Fruit fly (Drosophila melanogaster) whole organism, wandering third instar larva: Measurements from ENCODE around the gene CG32086.

ENCODE experiments used
- CG32264 ChIP-seq: fragments of 200-800 bp; sonication (Bioruptor generic); optimal IDR thresholded peaks from 2 replicates; lab custom pipeline; 2016; ENCODE audit warnings: missing biosample characterization, missing genetic modification characterization
- CG9705 ChIP-seq: fragments of 200-800 bp; sonication (Bioruptor generic); optimal IDR thresholded peaks from 2 replicates; lab custom pipeline; 2018; ENCODE audit warnings: missing biosample characterization, mild to moderate bottlenecking, missing genetic modification characterization
- CrebA ChIP-seq: fragments of 200-800 bp; sonication (Bioruptor generic); optimal IDR thresholded peaks from 2 replicates; lab custom pipeline; 2016; ENCODE audit warnings: missing biosample characterization, mild to moderate bottlenecking, missing genetic modification characterization, borderline replicate concordance
- Dfd ChIP-seq: fragments of >200 bp; optimal IDR thresholded peaks from 2 replicates; lab custom pipeline; 2017; ENCODE audit warnings: missing biosample characterization, missing genetic modification characterization
- Dif ChIP-seq: fragments of 200-275, 200-300 bp; sonication (Bioruptor generic); optimal IDR thresholded peaks from 2 replicates; lab custom pipeline; 2018; ENCODE audit warnings: missing biosample characterization, missing genetic modification characterization; ENCODE audit not compliant: partially characterized antibody
- GATAd ChIP-seq: sonication (Bioruptor generic); optimal IDR thresholded peaks from 2 replicates; lab custom pipeline; 2016; ENCODE audit warnings: missing biosample characterization, missing genetic modification characterization
- HLH106 ChIP-seq: fragments of 200-800 bp; optimal IDR thresholded peaks from 3 replicates; lab custom pipeline; 2019; ENCODE audit warnings: missing biosample characterization, mild to moderate bottlenecking, missing genetic modification characterization, moderate library complexity
- Hnf4 ChIP-seq: fragments of 200-800 bp; sonication (Bioruptor generic); optimal IDR thresholded peaks from 2 replicates; lab custom pipeline; 2016; ENCODE audit warnings: missing biosample characterization, mild to moderate bottlenecking, missing genetic modification characterization
- Hr78 ChIP-seq: fragments of >200 bp; optimal IDR thresholded peaks from 2 replicates; lab custom pipeline; 2017; ENCODE audit warnings: missing biosample characterization, missing genetic modification characterization
- Hr83 ChIP-seq: fragments of 200-300 bp; sonication (Bioruptor generic); optimal IDR thresholded peaks from 2 replicates; lab custom pipeline; 2016; ENCODE audit warnings: missing biosample characterization, mild to moderate bottlenecking, missing genetic modification characterization, moderate library complexity; ENCODE audit not compliant: poor library complexity, severe bottlenecking
- Jra ChIP-seq: sonication (Bioruptor generic); optimal IDR thresholded peaks from 2 replicates; lab custom pipeline; 2016; ENCODE audit warnings: missing biosample characterization, missing genetic modification characterization
- Mio ChIP-seq: sonication (Bioruptor generic); optimal IDR thresholded peaks from 2 replicates; lab custom pipeline; 2016; ENCODE audit warnings: missing biosample characterization, missing genetic modification characterization
- N ChIP-seq: fragments of >200 bp; optimal IDR thresholded peaks from 2 replicates; lab custom pipeline; 2018; ENCODE audit warnings: missing biosample characterization, missing external identifiers, missing genetic modification characterization
- OdsH ChIP-seq: fragments of 200-800 bp; sonication (Bioruptor generic); optimal IDR thresholded peaks from 2 replicates; lab custom pipeline; 2016; ENCODE audit warnings: missing biosample characterization, mild to moderate bottlenecking, missing genetic modification characterization
- Rel ChIP-seq, 2 experiments: fragments of 200-800 bp; sonication (Bioruptor generic) in 1 of 2; optimal IDR thresholded peaks; 2 replicates in 1 of 2; 3 replicates in 1 of 2; lab custom pipeline; 2016 to 2019; ENCODE audit warnings: mild to moderate bottlenecking in 2 of 2, missing biosample characterization in 2 of 2, missing genetic modification characterization in 2 of 2, moderate library complexity in 1 of 2
- Sp1 ChIP-seq: fragments of 200-800 bp; sonication (Bioruptor generic); optimal IDR thresholded peaks from 3 replicates; lab custom pipeline; 2019; ENCODE audit warnings: missing biosample characterization, mild to moderate bottlenecking, missing genetic modification characterization, moderate library complexity
- Vsx2 ChIP-seq: fragments of 200-300, 225-300 bp; sonication (Bioruptor generic); optimal IDR thresholded peaks from 2 replicates; lab custom pipeline; 2018; ENCODE audit warnings: missing biosample characterization, missing genetic modification characterization; ENCODE audit not compliant: partially characterized antibody
- br ChIP-seq: fragments of 200-800 bp; sonication (Bioruptor generic); optimal IDR thresholded peaks from 2 replicates; lab custom pipeline; 2016; ENCODE audit warnings: missing biosample characterization, missing genetic modification characterization
- brk ChIP-seq: fragments of 200-800 bp; sonication (Bioruptor generic); optimal IDR thresholded peaks from 2 replicates; lab custom pipeline; 2016; ENCODE audit warnings: missing biosample characterization, mild to moderate bottlenecking, missing genetic modification characterization
- dl ChIP-seq, 2 experiments: fragments of 175-275, 200-275 bp in 1 of 2; fragments of 200-275 bp in 1 of 2; sonication (Bioruptor generic); optimal IDR thresholded peaks; lab custom pipeline; 2018; ENCODE audit warnings: mild to moderate bottlenecking in 2 of 2, missing biosample characterization in 2 of 2, missing genetic modification characterization in 2 of 2, moderate library complexity in 2 of 2; ENCODE audit not compliant: partially characterized antibody in 2 of 2, insufficient read depth in 1 of 2
- dmrt93B ChIP-seq: fragments of 200-800 bp; sonication (Bioruptor generic); optimal IDR thresholded peaks from 2 replicates; lab custom pipeline; 2018; ENCODE audit warnings: missing biosample characterization, mild to moderate bottlenecking, missing genetic modification characterization
- dsf ChIP-seq: sonication (Bioruptor generic); optimal IDR thresholded peaks from 2 replicates; lab custom pipeline; 2016; ENCODE audit warnings: missing biosample characterization, missing genetic modification characterization, borderline replicate concordance
- ey ChIP-seq: fragments of 200-800 bp; sonication (Bioruptor generic); optimal IDR thresholded peaks from 2 replicates; lab custom pipeline; 2016; ENCODE audit warnings: missing biosample characterization, missing genetic modification characterization
- foxo ChIP-seq, 2 experiments: fragments of 200-800 bp; sonication (Bioruptor generic); optimal IDR thresholded peaks; 2 replicates in 1 of 2; 3 replicates in 1 of 2; lab custom pipeline; 2016 to 2017; ENCODE audit warnings: missing biosample characterization in 2 of 2, missing genetic modification characterization in 2 of 2
- fru ChIP-seq: fragments of 200-800 bp; sonication (Bioruptor generic); optimal IDR thresholded peaks from 3 replicates; lab custom pipeline; 2016; ENCODE audit warnings: missing biosample characterization, mild to moderate bottlenecking, missing genetic modification characterization
- h ChIP-seq: fragments of 200-800 bp; sonication (Bioruptor generic); optimal IDR thresholded peaks from 3 replicates; lab custom pipeline; 2016; ENCODE audit warnings: missing biosample characterization, mild to moderate bottlenecking, missing genetic modification characterization
- jim ChIP-seq: fragments of 175-275, 200-325 bp; sonication (Bioruptor generic); optimal IDR thresholded peaks from 2 replicates; lab custom pipeline; 2016; ENCODE audit warnings: missing biosample characterization, mild to moderate bottlenecking, missing genetic modification characterization
- lola ChIP-seq: fragments of >200 bp; optimal IDR thresholded peaks from 2 replicates; lab custom pipeline; 2017; ENCODE audit warnings: missing biosample characterization, missing genetic modification characterization
- pan ChIP-seq: fragments of >200 bp; optimal IDR thresholded peaks from 2 replicates; lab custom pipeline; 2017
- psq ChIP-seq: fragments of 200-800 bp; sonication (Bioruptor generic); optimal IDR thresholded peaks from 3 replicates; lab custom pipeline; 2017; ENCODE audit warnings: missing biosample characterization, mild to moderate bottlenecking, missing genetic modification characterization, moderate library complexity
- rgr ChIP-seq: fragments of 200-800 bp; sonication (Bioruptor generic); optimal IDR thresholded peaks from 3 replicates; lab custom pipeline; 2016; ENCODE audit warnings: missing biosample characterization, mild to moderate bottlenecking, missing genetic modification characterization
- sv ChIP-seq: fragments of 200-800 bp; sonication (Bioruptor generic); optimal IDR thresholded peaks from 3 replicates; lab custom pipeline; 2016; ENCODE audit warnings: missing biosample characterization, missing genetic modification characterization
- tai ChIP-seq: sonication (Bioruptor generic); optimal IDR thresholded peaks from 2 replicates; lab custom pipeline; 2016; ENCODE audit warnings: missing biosample characterization, missing genetic modification characterization
- usp ChIP-seq: fragments of >200 bp; optimal IDR thresholded peaks from 2 replicates; lab custom pipeline; 2017; ENCODE audit warnings: missing biosample characterization, missing genetic modification characterization
- woc ChIP-seq: sonication (Bioruptor generic); optimal IDR thresholded peaks from 2 replicates; lab custom pipeline; 2016; ENCODE audit warnings: missing biosample characterization, mild to moderate bottlenecking, missing genetic modification characterization

CG32086 gene

dm6 chr3L:11534391-11535246, 49.2 kb downstream of the CG32086 start:
- TF ChIP-seq Sp1 (GFP tag; lab: Kevin White, UChicago): peak; percentile 4
- TF ChIP-seq Jra (GFP tag; lab: Kevin White, UChicago): no peak
- peak; percentile 92 for TF ChIP-seq Dif (GFP tag; lab: Kevin White, UChicago)
- no peak for TF ChIP-seq CrebA
- no peak for TF ChIP-seq woc (GFP tag; lab: Kevin White, UChicago)
- no peak for TF ChIP-seq GATAd (GFP tag; lab: Kevin White, UChicago)
- peak; percentile 18 for TF ChIP-seq N (GFP tag; lab: Kevin White, UChicago)
- peak; percentile 34 for TF ChIP-seq OdsH (GFP tag; lab: Kevin White, UChicago)
- no peak for TF ChIP-seq CG32264 (GFP tag; lab: Kevin White, UChicago)
- TF ChIP-seq Rel (GFP tag; optimal IDR thresholded peaks at IDR 0.05; lab: Kevin White, UChicago): no peak
- peak; percentile 34 for TF ChIP-seq Rel (tag; optimal IDR thresholded peaks at IDR 0.05; lab: Kevin White, UChicago)
- peak; percentile 50 for TF ChIP-seq Vsx2
- peak; percentile 39 for TF ChIP-seq rgr (GFP tag; lab: Kevin White, UChicago)
- TF ChIP-seq psq: peak; percentile 30
- TF ChIP-seq Mio: no peak
- peak; percentile 46 to 79 for TF ChIP-seq dl (GFP tag; optimal IDR thresholded peaks at IDR 0.05; lab: Kevin White, UChicago; ENCODE audit: insufficient read depth in 1 of 2, partially characterized antibody in 2 of 2)
- TF ChIP-seq h (GFP tag; lab: Kevin White, UChicago): peak; percentile 42
- no peak for TF ChIP-seq usp (GFP tag; lab: Kevin White, UChicago)
- TF ChIP-seq foxo (GFP tag; optimal IDR thresholded peaks at IDR 0.05; lab: Kevin White, UChicago): peak in 1 of 2 experiments; percentile 15
- no peak for TF ChIP-seq pan (lab: Kevin White, UChicago)
- peak; percentile 31 for TF ChIP-seq HLH106 (tag; lab: Kevin White, UChicago)
- peak; percentile 8 for TF ChIP-seq Hr83 (GFP tag; lab: Kevin White, UChicago)
- no peak for TF ChIP-seq CG9705 (GFP tag; lab: Kevin White, UChicago)
- no peak for TF ChIP-seq jim (GFP tag; lab: Kevin White, UChicago)
- TF ChIP-seq sv (GFP tag; lab: Kevin White, UChicago): no peak
- no peak for TF ChIP-seq dsf (GFP tag; lab: Kevin White, UChicago)
- TF ChIP-seq br (GFP tag; lab: Kevin White, UChicago): no peak
- TF ChIP-seq lola (GFP tag; lab: Kevin White, UChicago): no peak

DNA sequence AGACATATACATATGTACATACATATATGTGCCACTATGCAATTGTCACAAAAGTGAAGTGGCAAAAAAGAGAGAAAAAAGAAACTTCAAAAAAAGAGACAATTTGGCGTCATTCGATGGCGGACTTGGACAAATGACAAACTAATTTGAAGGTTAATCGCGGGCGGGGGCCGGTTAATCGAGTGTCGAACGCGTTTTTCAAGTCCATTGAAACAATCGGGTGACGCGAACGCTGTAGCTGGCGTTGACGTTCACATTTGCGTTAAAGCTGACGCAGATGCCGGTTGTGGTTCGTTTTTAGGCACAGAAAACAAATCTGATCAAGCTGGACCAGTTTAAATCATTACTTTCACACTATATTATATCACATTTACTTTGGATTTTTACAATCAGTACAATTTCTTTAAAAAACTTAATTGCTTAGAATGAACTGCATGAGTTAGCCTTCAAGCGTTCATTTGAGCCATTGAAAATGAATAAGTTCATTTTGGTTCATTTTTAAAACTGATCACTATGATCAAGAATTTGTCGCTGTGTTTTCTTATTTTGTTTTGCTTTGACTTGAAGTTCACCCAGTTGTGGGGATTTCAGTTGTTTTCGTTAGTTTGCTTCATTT, 50.1 kb downstream of the CG32086 start:
- TF ChIP-seq Hr83 (GFP tag; lab: Kevin White, UChicago) (no peak), sv (GFP tag; lab: Kevin White, UChicago) (peak; percentile 50), GATAd (GFP tag; lab: Kevin White, UChicago) (no peak), Vsx2 (no peak), tai (GFP tag; lab: Kevin White, UChicago) (peak; percentile 33), Sp1 (GFP tag; lab: Kevin White, UChicago) (peak; percentile 54), psq (peak; percentile 66), foxo (GFP tag; optimal IDR thresholded peaks at IDR 0.05; lab: Kevin White, UChicago) (peak in 1 of 2 experiments; percentile 47), br (GFP tag; lab: Kevin White, UChicago) (peak; percentile 55), Dfd (GFP tag; lab: Kevin White, UChicago) (no peak), ey (GFP tag; lab: Kevin White, UChicago) (peak; percentile 49), OdsH (GFP tag; lab: Kevin White, UChicago) (peak; percentile 55), Hr78 (GFP tag; lab: Kevin White, UChicago) (no peak), HLH106 (tag; lab: Kevin White, UChicago) (peak; percentile 62), woc (GFP tag; lab: Kevin White, UChicago) (no peak), fru (peak; percentile 71), dmrt93B (GFP tag; lab: Kevin White, UChicago) (peak; percentile 11), CrebA (no peak), CG32264 (GFP tag; lab: Kevin White, UChicago) (no peak), rgr (GFP tag; lab: Kevin White, UChicago) (peak; percentile 19), Mio (no peak), Jra (GFP tag; lab: Kevin White, UChicago) (no peak), jim (GFP tag; lab: Kevin White, UChicago) (no peak), brk (no peak), pan (lab: Kevin White, UChicago) (no peak), Hnf4 (GFP tag; lab: Kevin White, UChicago) (peak; percentile 3)
